Fruit fly (Drosophila melanogaster) whole organism: Measurements from ENCODE around the gene CG3009.

Experiments used
- CG8478 ChIP-seq: fragments of >200 bp; optimal IDR thresholded peaks from 2 replicates; lab custom pipeline; 2018; ENCODE audit warnings: inconsistent platforms
- Dll ChIP-seq: fragments of >200 bp; optimal IDR thresholded peaks from 2 replicates; lab custom pipeline; 2017
- psq ChIP-seq: fragments of >200 bp; optimal IDR thresholded peaks from 2 replicates; lab custom pipeline; 2017

DNA sequence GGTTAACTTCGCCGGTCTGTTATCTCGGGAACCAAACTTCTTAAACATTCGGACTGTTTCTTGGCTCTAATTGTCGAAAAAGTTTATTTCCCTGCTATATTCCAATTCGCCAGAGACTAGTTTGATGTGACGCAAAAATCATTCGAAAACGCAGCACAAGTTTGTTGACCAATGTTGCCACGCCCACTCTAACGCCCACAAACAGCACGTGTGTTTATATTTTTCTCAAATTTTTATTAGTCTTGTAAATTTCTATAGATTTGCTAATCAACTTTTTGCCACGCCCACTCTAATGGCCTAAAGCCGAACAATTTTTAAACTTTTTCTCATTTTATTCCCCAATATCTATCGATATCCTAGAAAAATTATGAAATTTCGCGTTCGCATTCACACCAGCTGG, 35.7 kb downstream of the CG3009 start, which contains the start of gene Alms1b:
- TF ChIP-seq Dll (lab: Kevin White, UChicago) (no peak), CG8478 (lab: Kevin White, UChicago) (no peak), psq (no peak)
